Fruit fly (Drosophila melanogaster) S2 (cell line): ENCODE data around the gene dimm.
A peak's percentile ranks its signal among the peaks of the same experiment; 100 is the strongest.

Experiments
- CG8478 ChIP-seq: fragments of >200 bp; optimal IDR thresholded peaks from 2 replicates; lab custom pipeline; 2018
- CTCF ChIP-seq, 2 experiments: fragments of >200 bp; optimal IDR thresholded peaks; 2 replicates each; lab custom pipeline; 2018

Gene dimm

dm6 chr2L:21316716-21317115 is 14.8 kb upstream of the dimm start:
- TF ChIP-seq CG8478 (lab: Kevin White, UChicago): no peak

dm6 chr2L:21322161-21322560 is 9.4 kb upstream of the dimm start:
- TF ChIP-seq CTCF (optimal IDR thresholded peaks at IDR 0.05; lab: Kevin White, UChicago): no peak
- TF ChIP-seq CG8478 (lab: Kevin White, UChicago): no peak

DNA sequence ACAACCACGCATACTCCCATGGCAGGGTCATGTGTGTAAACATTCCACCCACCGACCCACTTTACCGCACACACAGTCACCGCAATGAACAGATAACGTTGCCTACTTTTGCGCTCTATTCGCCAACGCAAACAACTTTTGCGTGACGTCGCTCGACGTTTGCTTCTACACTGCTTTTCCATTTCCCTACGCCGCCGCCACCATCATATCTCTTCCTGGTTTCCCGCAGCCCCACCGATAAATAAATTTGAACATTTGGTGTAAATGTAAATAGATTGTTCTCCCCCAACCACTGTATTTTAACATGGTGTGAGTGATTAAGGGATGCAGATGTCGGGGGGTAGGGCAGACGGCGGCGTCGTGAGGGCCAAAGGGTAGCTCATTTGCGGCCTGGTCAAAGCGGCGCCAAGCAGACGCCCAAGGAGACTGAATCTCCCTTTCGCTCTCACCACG is 7.1 kb upstream of the dimm start:
- TF ChIP-seq CTCF (optimal IDR thresholded peaks at IDR 0.05; lab: Kevin White, UChicago) (no peak), CG8478 (lab: Kevin White, UChicago) (no peak)

DNA sequence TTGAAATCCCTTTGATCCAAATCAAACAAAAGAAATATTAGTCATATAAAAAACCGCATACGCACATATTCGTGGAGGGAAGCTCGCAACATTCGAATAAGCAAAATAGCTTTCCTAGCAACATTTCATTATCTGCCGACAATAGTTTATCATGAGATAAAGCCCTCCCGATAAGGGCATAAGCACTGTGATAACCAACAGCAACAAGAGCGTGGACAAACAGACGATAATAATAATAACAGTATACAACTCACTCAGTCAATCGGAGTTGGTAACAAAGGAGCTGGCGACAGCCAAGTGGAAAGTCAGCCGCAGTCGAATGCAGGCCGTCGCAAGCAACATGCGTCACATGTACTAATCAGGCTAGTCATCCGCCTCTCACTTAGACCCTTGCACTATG is 2.2 kb upstream of the dimm start:
- no peak for TF ChIP-seq CTCF (optimal IDR thresholded peaks at IDR 0.05; lab: Kevin White, UChicago)
- TF ChIP-seq CG8478 (lab: Kevin White, UChicago): no peak

dm6 chr2L:21330823-21331222 is 733 bp upstream of the dimm start:
- no peak for TF ChIP-seq CG8478 (lab: Kevin White, UChicago)
- no peak for TF ChIP-seq CTCF (optimal IDR thresholded peaks at IDR 0.05; lab: Kevin White, UChicago)

DNA sequence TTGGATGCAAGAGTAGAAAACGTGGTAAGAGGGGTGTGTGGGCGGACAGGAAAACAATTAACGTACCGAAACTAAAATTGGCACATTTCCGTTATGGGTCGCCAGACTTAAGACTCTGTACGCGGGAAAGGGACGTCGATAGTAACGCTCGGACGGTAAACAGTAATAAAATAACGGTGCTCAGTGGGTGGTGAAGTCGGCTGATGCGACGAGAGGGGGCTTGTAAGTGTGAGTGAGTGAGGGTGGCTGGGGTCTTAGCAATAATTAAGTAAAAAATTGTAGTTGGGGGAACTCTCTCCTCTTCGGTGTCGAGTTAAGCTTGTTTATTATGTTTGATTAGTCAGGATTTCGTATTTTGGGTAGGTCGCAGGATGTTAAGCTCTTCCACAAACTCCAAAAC is 10.2 kb downstream of the dimm start:
- no peak for TF ChIP-seq CTCF (optimal IDR thresholded peaks at IDR 0.05; lab: Kevin White, UChicago)

dm6 chr2L:21344203-21344753 is 12.7 kb downstream of the dimm start, which contains the start of gene Tsp39D:
Gene Tsp39D (plus strand): TSS chr2L:21344607.
- TF ChIP-seq CTCF (optimal IDR thresholded peaks at IDR 0.05; lab: Kevin White, UChicago) (peak; percentile 37 to 48), CG8478 (lab: Kevin White, UChicago) (no peak)

DNA sequence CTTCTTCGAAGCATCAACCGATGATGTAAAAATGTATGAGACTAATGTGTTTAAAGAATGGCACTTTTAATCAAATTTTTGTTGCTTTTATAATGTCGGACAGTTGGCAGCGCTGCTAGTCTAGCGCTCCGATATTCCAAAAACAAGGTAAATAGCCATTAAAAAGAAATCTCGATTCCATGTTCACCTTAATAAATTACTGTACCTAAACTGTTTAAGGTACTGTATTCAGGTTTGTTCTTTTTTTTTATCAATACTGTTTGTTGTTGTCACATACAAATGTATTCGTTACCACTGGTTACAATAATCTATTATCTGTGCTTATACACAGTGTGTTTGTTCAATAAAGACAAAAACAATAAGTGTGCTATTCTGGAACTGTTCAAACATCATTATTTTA is 29.4 kb downstream of the dimm start, which contains the start of gene dtr:
TSS of gene dtr (plus strand) at position 301 of the 400 bp plus-strand sequence.
- no peak for TF ChIP-seq CG8478 (lab: Kevin White, UChicago)
- no peak for TF ChIP-seq CTCF (optimal IDR thresholded peaks at IDR 0.05; lab: Kevin White, UChicago)

- TF ChIP-seq CG8478 (lab: Kevin White, UChicago) (no peak), CTCF (optimal IDR thresholded peaks at IDR 0.05; lab: Kevin White, UChicago) (no peak)
Measured at dm6 chr2L:21367296-21367695, 35.7 kb downstream of the dimm start.

dm6 chr2L:21369606-21370005 is 38.0 kb downstream of the dimm start, which contains the start of gene Gr39b:
Gene Gr39b (minus strand): TSS chr2L:21369706.
- TF ChIP-seq CTCF (optimal IDR thresholded peaks at IDR 0.05; lab: Kevin White, UChicago): no peak

DNA sequence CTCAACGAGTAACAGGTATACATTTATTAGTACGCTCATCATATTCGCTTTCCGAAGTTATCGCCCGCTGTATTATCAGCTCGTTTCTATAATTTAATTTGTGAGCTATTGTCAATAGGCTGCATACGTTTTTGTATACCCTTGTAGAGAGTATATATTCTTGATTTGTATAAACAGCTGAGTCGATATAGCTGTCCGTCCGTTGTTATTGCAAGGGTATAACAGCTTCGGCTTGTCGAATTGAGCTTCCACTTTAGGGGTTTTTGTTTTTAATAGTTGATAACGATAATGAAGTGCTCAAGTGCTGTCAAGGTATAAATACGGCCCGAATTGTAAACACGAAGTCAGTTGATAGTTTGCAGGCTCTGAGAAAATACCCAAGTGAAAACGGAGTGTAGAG is 39.3 kb downstream of the dimm start, which contains the start of gene CG8665:
TSS of gene CG8665 (plus strand) at position 342 of the 400 bp plus-strand sequence.
- TF ChIP-seq CTCF (optimal IDR thresholded peaks at IDR 0.05; lab: Kevin White, UChicago) (no peak), CG8478 (lab: Kevin White, UChicago) (no peak)

- TF ChIP-seq CTCF (optimal IDR thresholded peaks at IDR 0.05; lab: Kevin White, UChicago) (no peak), CG8478 (lab: Kevin White, UChicago) (no peak)
Measured at dm6 chr2L:21377984-21378383, 46.4 kb downstream of the dimm start.

DNA sequence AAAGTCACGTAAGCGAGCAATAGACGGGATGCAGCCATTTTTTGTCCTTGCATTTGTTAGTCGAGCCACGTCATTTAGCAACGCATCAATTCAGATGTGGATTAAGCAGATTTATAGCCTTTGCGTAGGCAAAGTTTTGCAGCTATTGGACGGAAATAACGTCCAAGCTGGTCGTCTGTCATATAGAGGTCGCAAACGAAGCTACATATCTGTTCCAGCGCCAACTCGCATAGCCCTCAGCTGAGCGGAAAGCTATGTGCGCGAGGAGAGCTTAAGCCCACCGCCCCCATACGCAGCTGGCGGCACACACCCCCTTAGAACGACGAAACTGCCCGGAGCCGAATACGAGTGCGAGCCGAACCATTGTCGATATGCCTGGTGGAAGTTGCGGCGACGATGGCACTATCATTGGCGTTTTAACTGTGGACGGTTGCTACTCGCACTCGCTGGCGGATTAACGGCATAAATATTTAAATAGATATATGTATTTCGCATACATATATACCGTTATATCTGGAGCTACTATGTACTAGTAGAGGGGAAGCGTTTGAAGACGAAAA is 48.3 kb downstream of the dimm start, which contains the start of gene nrv3:
TSS of gene nrv3 (plus strand) at position 211 of the 560 bp plus-strand sequence.
- TF ChIP-seq CG8478 (lab: Kevin White, UChicago) (no peak), CTCF (optimal IDR thresholded peaks at IDR 0.05; lab: Kevin White, UChicago) (peak; percentile 42 to 68)

DNA sequence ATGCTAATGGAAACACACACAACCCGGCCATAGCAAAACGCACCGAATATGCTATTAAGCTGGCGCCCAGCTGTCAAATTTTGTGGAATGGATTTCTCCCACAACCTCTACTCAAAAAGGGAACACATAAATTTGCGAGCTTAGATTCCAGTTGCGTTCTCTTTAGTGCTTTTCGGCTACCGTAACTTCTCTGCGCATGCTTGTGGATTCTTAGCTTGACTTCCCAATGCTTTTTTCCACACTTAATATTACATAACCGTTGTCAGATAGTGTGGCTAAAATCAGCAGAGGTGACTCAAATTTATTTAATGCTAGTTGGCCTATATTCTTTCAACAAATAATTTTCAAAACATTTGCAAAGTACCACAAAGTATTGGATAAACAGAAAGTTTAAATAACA is 49.8 kb downstream of the dimm start:
- TF ChIP-seq CG8478 (lab: Kevin White, UChicago) (no peak), CTCF (optimal IDR thresholded peaks at IDR 0.05; lab: Kevin White, UChicago) (no peak)
